Worm (Caenorhabditis elegans) whole organism, L4/young adult: Measurements from ENCODE around the gene C05C10.2.

Experiments
- dao-5 ChIP-seq: sonication (generic microtip); optimal IDR thresholded peaks from 2 replicates; lab custom pipeline; 2016; ENCODE audit warnings: missing genotype, missing genetic modification characterization, moderate library complexity, missing compliant biosample characterization
- him-1 ChIP-seq: sonication (generic microtip); optimal IDR thresholded peaks from 2 replicates; lab custom pipeline; 2016; ENCODE audit warnings: missing genotype, missing genetic modification reagents, missing genetic modification characterization, missing compliant biosample characterization

DNA sequence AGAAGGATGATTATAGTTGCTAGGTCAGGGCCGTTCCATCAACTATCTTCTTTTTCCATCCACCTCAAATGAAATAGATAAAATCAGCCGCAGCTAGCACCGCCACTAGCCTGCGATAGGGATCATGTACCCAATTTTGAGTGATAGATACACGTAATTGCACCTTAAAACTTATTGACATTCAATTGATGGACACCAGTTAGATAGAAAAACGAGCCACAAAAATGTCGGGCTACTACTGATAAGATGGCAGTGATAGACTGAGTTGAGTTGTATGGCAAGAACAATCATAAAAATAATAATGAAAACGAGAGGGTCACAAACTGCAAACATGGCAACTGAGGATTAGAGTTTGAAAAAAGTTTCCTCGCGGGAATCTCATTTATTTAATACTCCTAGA, 30.2 kb upstream of the C05C10.2 start:
- TF ChIP-seq him-1 (no peak), dao-5 (tag; lab: Kevin White, UChicago) (no peak)
